Fruit fly (Drosophila melanogaster) whole organism, embryonic: ENCODE data around the gene Tsf1.

Source experiments
- Abd-B ChIP-seq: fragments of 200-800 bp; sonication (Bioruptor generic); optimal IDR thresholded peaks from 2 replicates; lab custom pipeline; 2018; ENCODE audit warnings: missing biosample characterization, mild to moderate bottlenecking, missing genetic modification characterization, moderate library complexity
- Adf1 ChIP-seq: fragments of 200-800 bp; sonication (Bioruptor generic); IDR thresholded peaks from 2 replicates; pipeline ENCODE4 v1.3.6; 2022; ENCODE audit warnings: missing biosample characterization, missing genetic modification characterization
- Aef1 ChIP-seq: fragments of 200-800 bp; sonication (Bioruptor generic); IDR thresholded peaks from 3 replicates; pipeline ENCODE4 v1.3.6; 2022; ENCODE audit warnings: missing biosample characterization, missing genetic modification characterization
- CG10321 ChIP-seq: fragments of 200-800 bp; sonication (Bioruptor generic); IDR thresholded peaks from 2 replicates; pipeline ENCODE4 v1.3.6; 2022; ENCODE audit warnings: missing biosample characterization, missing genetic modification characterization
- CG10543 ChIP-seq: fragments of 200-800 bp; sonication (Bioruptor generic); optimal IDR thresholded peaks from 3 replicates; lab custom pipeline; 2017; ENCODE audit warnings: missing biosample characterization, mild to moderate bottlenecking, missing genetic modification characterization, moderate library complexity
- CG13287 ChIP-seq: fragments of 200-800 bp; sonication (Bioruptor generic); IDR thresholded peaks from 2 replicates; pipeline ENCODE4 v1.3.6; 2022; ENCODE audit warnings: missing biosample characterization, missing genetic modification characterization; ENCODE audit not compliant: partially characterized antibody
- CG14710 ChIP-seq: fragments of 200-800 bp; sonication (Bioruptor generic); optimal IDR thresholded peaks from 3 replicates; lab custom pipeline; 2019; ENCODE audit warnings: missing biosample characterization, mild to moderate bottlenecking, missing genetic modification characterization, moderate library complexity
- CG15514 ChIP-seq: fragments of 200-800 bp; sonication (Bioruptor generic); optimal IDR thresholded peaks from 3 replicates; lab custom pipeline; 2017; ENCODE audit warnings: missing biosample characterization, missing genetic modification characterization, mild to moderate bottlenecking, moderate library complexity, missing genetic modification reagents
- CG18476 ChIP-seq: fragments of 200-800 bp; sonication (Bioruptor generic); optimal IDR thresholded peaks from 2 replicates; lab custom pipeline; 2016; ENCODE audit warnings: missing biosample characterization, mild to moderate bottlenecking, missing genetic modification characterization
- CG2120 ChIP-seq: fragments of 200-800 bp; sonication (Bioruptor generic); optimal IDR thresholded peaks from 3 replicates; lab custom pipeline; 2016; ENCODE audit warnings: missing biosample characterization, missing genetic modification characterization
- CG3281 ChIP-seq: fragments of 200-800 bp; sonication (Bioruptor generic); optimal IDR thresholded peaks from 3 replicates; lab custom pipeline; 2017; ENCODE audit warnings: missing biosample characterization, mild to moderate bottlenecking, missing genetic modification characterization
- CG3407 ChIP-seq: fragments of 200-800 bp; sonication (Bioruptor generic); optimal IDR thresholded peaks from 2 replicates; lab custom pipeline; 2018; ENCODE audit warnings: missing biosample characterization, mild to moderate bottlenecking, missing genetic modification characterization
- CG34422 ChIP-seq: fragments of 200-800 bp; sonication (Bioruptor generic); IDR thresholded peaks from 3 replicates; pipeline ENCODE4 v1.3.6; 2022; ENCODE audit warnings: missing biosample characterization, missing genetic modification characterization
- CG3726 ChIP-seq: fragments of 200-800 bp; sonication (Bioruptor generic); IDR thresholded peaks from 3 replicates; pipeline ENCODE4, ENCODE4 v1.3.6; 2022; ENCODE audit warnings: missing biosample characterization, missing genetic modification characterization
- CG4854 ChIP-seq: fragments of 200-800 bp; sonication (Bioruptor generic); optimal IDR thresholded peaks from 2 replicates; lab custom pipeline; 2016; ENCODE audit warnings: missing biosample characterization, missing genetic modification characterization, inconsistent platforms
- CG7786 ChIP-seq: fragments of 200-800 bp; sonication (Bioruptor generic); optimal IDR thresholded peaks from 2 replicates; lab custom pipeline; 2016; ENCODE audit warnings: missing biosample characterization, missing genetic modification characterization
- CG9876 ChIP-seq: fragments of 200-800 bp; sonication (Bioruptor generic); optimal IDR thresholded peaks from 2 replicates; lab custom pipeline; 2016; ENCODE audit warnings: missing biosample characterization, missing genetic modification characterization
- CHES-1-like ChIP-seq: fragments of 200-800 bp; sonication (Bioruptor generic); optimal IDR thresholded peaks from 2 replicates; lab custom pipeline; 2016; ENCODE audit warnings: missing biosample characterization, missing genetic modification characterization
- CTCF ChIP-seq: fragments of 200-800 bp; sonication (Bioruptor generic); optimal IDR thresholded peaks from 2 replicates; lab custom pipeline; 2017; ENCODE audit warnings: missing biosample characterization, mild to moderate bottlenecking, missing genetic modification characterization, moderate library complexity
- Dad ChIP-seq: fragments of 200-800 bp; sonication (Bioruptor generic); optimal IDR thresholded peaks from 3 replicates; lab custom pipeline; 2016; ENCODE audit warnings: missing biosample characterization, missing genetic modification characterization
- ERR ChIP-seq: fragments of 200-800 bp; sonication (Bioruptor generic); optimal IDR thresholded peaks from 2 replicates; lab custom pipeline; 2016; ENCODE audit warnings: missing biosample characterization, missing genetic modification characterization
- Fer1 ChIP-seq: fragments of 200-800 bp; sonication (Bioruptor generic); optimal IDR thresholded peaks from 2 replicates; lab custom pipeline; 2017; ENCODE audit warnings: missing biosample characterization, mild to moderate bottlenecking, missing genetic modification characterization
- HLH4C ChIP-seq: fragments of 200-800 bp; sonication (Bioruptor generic); IDR thresholded peaks from 3 replicates; pipeline ENCODE4 v1.3.6; 2022; ENCODE audit warnings: missing biosample characterization, missing genetic modification characterization; ENCODE audit not compliant: partially characterized antibody
- Max ChIP-seq: fragments of 200-800 bp; sonication (Bioruptor generic); optimal IDR thresholded peaks from 2 replicates; lab custom pipeline; 2016; ENCODE audit warnings: missing biosample characterization, mild to moderate bottlenecking, missing genetic modification characterization
- NfI ChIP-seq: fragments of 200-800 bp; sonication (Bioruptor generic); optimal IDR thresholded peaks from 3 replicates; lab custom pipeline; 2018; ENCODE audit warnings: missing biosample characterization, mild to moderate bottlenecking, missing genetic modification characterization, moderate library complexity
- Rfx ChIP-seq: fragments of 200-800 bp; sonication (Bioruptor generic); IDR thresholded peaks from 2 replicates; pipeline ENCODE4 v1.3.6; 2022; ENCODE audit warnings: missing biosample characterization, missing genetic modification characterization
- al ChIP-seq: fragments of 200-800 bp; sonication (Bioruptor generic); IDR thresholded peaks from 2 replicates; pipeline ENCODE4 v1.3.6; 2022; ENCODE audit warnings: missing biosample characterization, missing genetic modification characterization
- chm ChIP-seq: fragments of 200-800 bp; sonication (Bioruptor generic); IDR thresholded peaks from 2 replicates; pipeline ENCODE4 v1.3.6; 2022; ENCODE audit warnings: missing biosample characterization, missing genetic modification characterization
- ci ChIP-seq: fragments of 200-800 bp; sonication (Bioruptor generic); IDR thresholded peaks from 3 replicates; pipeline ENCODE4 v1.3.6; 2022; ENCODE audit warnings: missing biosample characterization, missing genetic modification characterization
- crol ChIP-seq: fragments of 200-800 bp; sonication (Bioruptor generic); IDR thresholded peaks from 2 replicates; pipeline ENCODE4 v1.3.6; 2022; ENCODE audit warnings: missing biosample characterization, missing genetic modification characterization
- crp ChIP-seq, 2 experiments: fragments of 200-800 bp; sonication (Bioruptor generic); optimal IDR thresholded peaks; 2 replicates in 1 of 2; 3 replicates in 1 of 2; lab custom pipeline; 2017; ENCODE audit warnings: missing biosample characterization in 2 of 2, missing genetic modification characterization in 2 of 2, mild to moderate bottlenecking in 1 of 2, moderate library complexity in 1 of 2
- cwo ChIP-seq: fragments of 200-800 bp; sonication (Bioruptor generic); optimal IDR thresholded peaks from 3 replicates; lab custom pipeline; 2017; ENCODE audit warnings: missing biosample characterization, missing genetic modification characterization, mild to moderate bottlenecking, moderate library complexity, missing genetic modification reagents
- dysf ChIP-seq: fragments of 200-800 bp; sonication (Bioruptor generic); IDR thresholded peaks from 3 replicates; pipeline ENCODE4 v1.3.6; 2022; ENCODE audit warnings: missing biosample characterization, missing genetic modification characterization
- gsb ChIP-seq: fragments of 200-800 bp; sonication (Bioruptor generic); IDR thresholded peaks from 2 replicates; pipeline ENCODE4 v1.3.6; 2022; ENCODE audit warnings: missing biosample characterization, missing genetic modification characterization
- h ChIP-seq: fragments of >200 bp; optimal IDR thresholded peaks from 2 replicates; lab custom pipeline; 2017
- ind ChIP-seq: fragments of 200-800 bp; sonication (Bioruptor generic); optimal IDR thresholded peaks from 3 replicates; lab custom pipeline; 2016; ENCODE audit warnings: missing biosample characterization, missing genetic modification characterization
- jumu ChIP-seq: fragments of 200-800 bp; sonication (Bioruptor generic); optimal IDR thresholded peaks from 3 replicates; lab custom pipeline; 2016; ENCODE audit warnings: missing biosample characterization, missing genetic modification characterization
- kah ChIP-seq: fragments of 200-800 bp; sonication (Bioruptor generic); optimal IDR thresholded peaks from 2 replicates; lab custom pipeline; 2018; ENCODE audit warnings: missing biosample characterization, mild to moderate bottlenecking, missing genetic modification characterization
- klu ChIP-seq: fragments of 200-800 bp; sonication (Bioruptor generic); IDR thresholded peaks from 2 replicates; pipeline ENCODE4 v1.3.6; 2022; ENCODE audit warnings: missing biosample characterization, missing genetic modification characterization
- kni ChIP-seq: fragments of 200-800 bp; sonication (Bioruptor generic); optimal IDR thresholded peaks from 3 replicates; lab custom pipeline; 2017; ENCODE audit warnings: mild to moderate bottlenecking, missing biosample characterization, missing genetic modification reagents, missing genetic modification characterization
- lilli ChIP-seq: fragments of 200-800 bp; sonication (Bioruptor generic); optimal IDR thresholded peaks from 3 replicates; lab custom pipeline; 2016; ENCODE audit warnings: missing biosample characterization, missing genetic modification characterization
- lola ChIP-seq, 3 experiments: fragments of >200 bp in 2 of 3; fragments of 200-800 bp in 1 of 3; sonication (Bioruptor generic) in 1 of 3; optimal IDR thresholded peaks; 2 replicates each; lab custom pipeline; 2017 to 2019; ENCODE audit warnings: missing biosample characterization in 3 of 3, missing genetic modification characterization in 3 of 3, mild to moderate bottlenecking in 1 of 3, moderate library complexity in 1 of 3
- mam ChIP-seq: fragments of 200-800 bp; sonication (Bioruptor generic); optimal IDR thresholded peaks from 3 replicates; lab custom pipeline; 2016; ENCODE audit warnings: missing biosample characterization, missing genetic modification characterization
- otp ChIP-seq: fragments of 200-800 bp; sonication (Bioruptor generic); IDR thresholded peaks from 3 replicates; pipeline ENCODE4, ENCODE4 v1.3.6; 2022; ENCODE audit warnings: missing biosample characterization, missing genetic modification characterization
- pnt ChIP-seq: fragments of 200-800 bp; sonication (Bioruptor generic); optimal IDR thresholded peaks from 3 replicates; lab custom pipeline; 2016; ENCODE audit warnings: missing biosample characterization, missing genetic modification characterization
- sisA ChIP-seq: fragments of 200-800 bp; sonication (Bioruptor generic); IDR thresholded peaks from 2 replicates; pipeline ENCODE4 v1.3.6; 2022; ENCODE audit warnings: missing biosample characterization, missing genetic modification characterization
- slbo ChIP-seq: fragments of 200-800 bp; sonication (Bioruptor generic); IDR thresholded peaks from 2 replicates; pipeline ENCODE4 v1.3.6; 2022; ENCODE audit warnings: missing biosample characterization, missing genetic modification characterization
- tgo ChIP-seq: fragments of 200-800 bp; sonication (Bioruptor generic); IDR thresholded peaks from 3 replicates; pipeline ENCODE4 v1.3.6; 2022; ENCODE audit warnings: missing biosample characterization, missing genetic modification characterization
- trh ChIP-seq: fragments of 200-800 bp; sonication (Bioruptor generic); optimal IDR thresholded peaks from 2 replicates; lab custom pipeline; 2016; ENCODE audit warnings: missing biosample characterization, missing genetic modification characterization

Gene Tsf1

dm6 chrX:18366033-18366850 lies 20.6 kb upstream of the Tsf1 start, which contains the start of gene CrebB (continued):
- TF ChIP-seq NfI (GFP tag; lab: Kevin White, UChicago) (peak; percentile 18), CG13287 (GFP tag; lab: Robert Waterston, UW) (peak; percentile 60), gsb (0 out of 2 replicates have a peak, but pooled peaks have one; percentile 33), crol (GFP tag; lab: Robert Waterston, UW) (peak; percentile 100), CG4854 (GFP tag; lab: Kevin White, UChicago) (peak; percentile 15), Abd-B (GFP tag; lab: Kevin White, UChicago) (peak; percentile 78), Fer1 (GFP tag; lab: Kevin White, UChicago) (peak; percentile 45), Aef1 (GFP tag; lab: Robert Waterston, UW) (peak; percentile 75), kni (peak; percentile 91), cwo (peak; percentile 49), lola (GFP tag; optimal IDR thresholded peaks at IDR 0.05; lab: Kevin White, UChicago) (peak in 1 of 3 experiments; percentile 35), CG10543 (GFP tag; lab: Kevin White, UChicago) (peak; percentile 97), CG2120 (GFP tag; lab: Kevin White, UChicago) (peak; percentile 26), CG10321 (GFP tag; lab: Robert Waterston, UW) (peak; percentile 94), CG3726 (GFP tag; lab: Robert Waterston, UW) (0 out of 3 replicates have a peak, but pooled peaks have one; percentile 9), CG15514 (peak; percentile 0), Max (GFP tag; lab: Kevin White, UChicago) (no peak), CG9876 (GFP tag; lab: Kevin White, UChicago) (peak; percentile 17), CG34422 (GFP tag; lab: Robert Waterston, UW) (peak; percentile 65; the same call in 2 of the 3 replicates), klu (GFP tag; lab: Robert Waterston, UW) (peak; percentile 92), tgo (peak; percentile 22; the same call in 1 of the 3 replicates), h (lab: Kevin White, UChicago) (no peak), CG18476 (no peak), Rfx (GFP tag; lab: Robert Waterston, UW) (peak; percentile 82), jumu (GFP tag; lab: Kevin White, UChicago) (peak; percentile 11), slbo (peak; percentile 53), CTCF (no peak), trh (GFP tag; lab: Kevin White, UChicago) (no peak), CG14710 (peak; percentile 24), ci (GFP tag; lab: Robert Waterston, UW) (peak; percentile 61; the same call in 1 of the 3 replicates), sisA (GFP tag; lab: Robert Waterston, UW) (no peak; the same call in 1 of the 2 replicates), CHES-1-like (GFP tag; lab: Kevin White, UChicago) (no peak), ind (peak; percentile 7), mam (GFP tag; lab: Kevin White, UChicago) (peak; percentile 44), crp (GFP tag; optimal IDR thresholded peaks at IDR 0.05; lab: Kevin White, UChicago) (peak in 1 of 2 experiments; percentile 86), CG7786 (peak; percentile 39), otp (GFP tag; lab: Robert Waterston, UW) (0 out of 3 replicates have a peak, but pooled peaks have one; percentile 18), chm (GFP tag; lab: Robert Waterston, UW) (peak; percentile 45; the same call in 1 of the 2 replicates), lilli (peak; percentile 34), ERR (GFP tag; lab: Kevin White, UChicago) (peak; percentile 52), CG3281 (GFP tag; lab: Kevin White, UChicago) (peak; percentile 29), Dad (peak; percentile 2), HLH4C (0 out of 3 replicates have a peak, but pooled peaks have one; percentile 40), CG3407 (GFP tag; lab: Kevin White, UChicago) (no peak), dysf (GFP tag; lab: Robert Waterston, UW) (peak; percentile 70), kah (GFP tag; lab: Kevin White, UChicago) (no peak), Adf1 (GFP tag; lab: Robert Waterston, UW) (peak; percentile 98), pnt (GFP tag; lab: Kevin White, UChicago) (peak; percentile 23), al (GFP tag; lab: Robert Waterston, UW) (peak; percentile 13; the same call in 1 of the 2 replicates)
